Worm (Caenorhabditis elegans): ENCODE data around the gene C55A1.6.

ce11 chrV:15652147-15652546 is 4.3 kb downstream of the C55A1.6 start:
- TF ChIP-seq egl-27 (tag; optimal IDR thresholded peaks at IDR 0.05), result no peak
- TF ChIP-seq sma-9 (GFP tag; optimal IDR thresholded peaks at IDR 0.05), result no peak
- TF ChIP-seq sma-9 (tag; optimal IDR thresholded peaks at IDR 0.05), result no peak
- TF ChIP-seq lsy-2 (tag; optimal IDR thresholded peaks at IDR 0.05), result no peak
- no peak for TF ChIP-seq zag-1 (tag; optimal IDR thresholded peaks at IDR 0.05)
- peak; percentile 58 for TF ChIP-seq nhr-25 (tag; optimal IDR thresholded peaks at IDR 0.05)
- no peak for TF ChIP-seq skn-1 (tag; optimal IDR thresholded peaks at IDR 0.05)
- TF ChIP-seq lin-11 (tag; optimal IDR thresholded peaks at IDR 0.05), result no peak
- no peak for TF ChIP-seq ztf-11 (tag; optimal IDR thresholded peaks at IDR 0.05)
- TF ChIP-seq snpc-4 (tag; optimal IDR thresholded peaks at IDR 0.05), result no peak
- TF ChIP-seq ZK546.5 (tag; optimal IDR thresholded peaks at IDR 0.05), result no peak

All from whole organism, L2 larva.